Worm (Caenorhabditis elegans) whole organism, L4 larva: Measurements from ENCODE around the gene F19B10.1.
A peak's percentile ranks its signal among the peaks of the same experiment; 100 is the strongest.

ENCODE experiments used
- F10B5.3 ChIP-seq: sonication (generic microtip); optimal IDR thresholded peaks from 2 replicates; lab custom pipeline; 2016; ENCODE audit warnings: mild to moderate bottlenecking, missing genetic modification characterization, missing compliant biosample characterization
- F37D6.2 ChIP-seq: sonication (generic microtip); optimal IDR thresholded peaks from 2 replicates; lab custom pipeline; 2016; ENCODE audit warnings: mild to moderate bottlenecking, missing genetic modification characterization, missing compliant biosample characterization
- F49E8.2 ChIP-seq: sonication (generic microtip); optimal IDR thresholded peaks from 2 replicates; lab custom pipeline; 2016; ENCODE audit warnings: missing compliant biosample characterization, mild to moderate bottlenecking, missing genetic modification characterization, borderline replicate concordance
- T20F7.1 ChIP-seq: fragments of 200-800 bp; sonication (Bioruptor generic); optimal IDR thresholded peaks from 2 replicates; lab custom pipeline; 2018; ENCODE audit warnings: mild to moderate bottlenecking, missing genetic modification characterization, missing compliant biosample characterization
- Y105C5A.15 ChIP-seq: fragments of 200-800 bp; sonication (Bioruptor generic); IDR thresholded peaks from 2 replicates; pipeline ENCODE4 v1.3.6; 2022; ENCODE audit warnings: missing genetic modification characterization, missing compliant biosample characterization
- Y48G9A.11 ChIP-seq: fragments of 200-800 bp; sonication (Bioruptor generic); IDR thresholded peaks from 2 replicates; pipeline ENCODE4 v1.3.6; 2022; ENCODE audit warnings: missing genetic modification reagents, missing genetic modification characterization, missing compliant biosample characterization
- Y5F2A.4 ChIP-seq: fragments of 200-800 bp; sonication (Bioruptor generic); optimal IDR thresholded peaks from 2 replicates; lab custom pipeline; 2018; ENCODE audit warnings: mild to moderate bottlenecking, missing genetic modification characterization, missing compliant biosample characterization
- ZK337.2 ChIP-seq: fragments of 200-800 bp; sonication (Bioruptor generic); IDR thresholded peaks from 2 replicates; pipeline ENCODE4 v1.3.6; 2022; ENCODE audit warnings: missing genetic modification reagents, missing genetic modification characterization, missing compliant biosample characterization
- ceh-32 ChIP-seq: sonication (generic microtip); optimal IDR thresholded peaks from 2 replicates; lab custom pipeline; 2016; ENCODE audit warnings: mild to moderate bottlenecking, missing genetic modification characterization, missing compliant biosample characterization; ENCODE audit not compliant: poor library complexity
- ces-1 ChIP-seq: fragments of 150-350 bp; sonication (generic microtip); optimal IDR thresholded peaks from 4 replicates; lab custom pipeline; 2014; ENCODE audit warnings: missing biosample characterization, missing genetic modification reagents, missing genetic modification characterization
- ctbp-1 ChIP-seq: fragments of 200-800 bp; sonication (Bioruptor generic); IDR thresholded peaks from 2 replicates; pipeline ENCODE4 v1.3.6; 2022; ENCODE audit warnings: missing genetic modification reagents, missing genetic modification characterization, missing compliant biosample characterization
- daf-19 ChIP-seq: fragments of 200-800 bp; sonication (Bioruptor generic); conservative IDR thresholded peaks from 2 replicates; pipeline ENCODE4 v1.3.6; 2022; ENCODE audit warnings: missing genetic modification characterization, missing compliant biosample characterization
- daf-8 ChIP-seq: fragments of 200-800 bp; sonication (Bioruptor generic); IDR thresholded peaks from 2 replicates; pipeline ENCODE4 v1.3.6; 2022; ENCODE audit warnings: missing genetic modification characterization, missing compliant biosample characterization
- dmd-6 ChIP-seq: fragments of 200-800 bp; sonication (Bioruptor generic); IDR thresholded peaks from 2 replicates; pipeline ENCODE4 v1.3.6; 2022; ENCODE audit warnings: missing genetic modification reagents, missing genetic modification characterization, missing compliant biosample characterization
- dmd-9 ChIP-seq: fragments of 200-800 bp; sonication (Bioruptor generic); IDR thresholded peaks from 2 replicates; pipeline ENCODE4 v1.3.6; 2022; ENCODE audit warnings: missing genetic modification reagents, missing genetic modification characterization, missing compliant biosample characterization
- gei-8 ChIP-seq: fragments of 200-800 bp; sonication (Bioruptor generic); optimal IDR thresholded peaks from 2 replicates; lab custom pipeline; 2018; ENCODE audit warnings: mild to moderate bottlenecking, missing genetic modification characterization, missing compliant biosample characterization
- hlh-11 ChIP-seq: fragments of 200-800 bp; sonication (Bioruptor generic); optimal IDR thresholded peaks from 2 replicates; lab custom pipeline; 2018; ENCODE audit warnings: mild to moderate bottlenecking, missing genetic modification characterization, missing compliant biosample characterization
- hlh-30 ChIP-seq: sonication (generic microtip); optimal IDR thresholded peaks from 2 replicates; lab custom pipeline; 2017; ENCODE audit warnings: antibody characterized with exemption, mild to moderate bottlenecking, missing genetic modification characterization, missing compliant biosample characterization; ENCODE audit not compliant: insufficient read depth
- jun-1 ChIP-seq: fragments of 150-350 bp; optimal IDR thresholded peaks from 2 replicates; lab custom pipeline; 2014; ENCODE audit warnings: missing biosample characterization, missing genetic modification reagents, missing genetic modification characterization
- lin-15B ChIP-seq: fragments of 150-350 bp; sonication (generic microtip); optimal IDR thresholded peaks from 3 replicates; lab custom pipeline; 2014; ENCODE audit warnings: missing biosample characterization, missing genetic modification characterization
- lin-29 ChIP-seq: fragments of 200-800 bp; sonication (Bioruptor generic); IDR thresholded peaks from 2 replicates; pipeline ENCODE4 v1.3.6; 2022; ENCODE audit warnings: missing genetic modification reagents, missing genetic modification characterization, missing compliant biosample characterization
- lin-38 ChIP-seq: fragments of 200-800 bp; sonication (Bioruptor generic); IDR thresholded peaks from 2 replicates; pipeline ENCODE4 v1.3.6; 2022; ENCODE audit warnings: missing genetic modification reagents, missing genetic modification characterization, missing compliant biosample characterization
- madf-5 ChIP-seq, 2 experiments: fragments of 200-800 bp; sonication (Bioruptor generic); IDR thresholded peaks; 2 replicates each; pipeline ENCODE4 v1.3.6; 2022; ENCODE audit warnings: missing compliant biosample characterization in 2 of 2, missing genetic modification characterization in 2 of 2
- mes-2 ChIP-seq: sonication (generic microtip); optimal IDR thresholded peaks from 2 replicates; lab custom pipeline; 2016; ENCODE audit warnings: missing genotype, mild to moderate bottlenecking, missing genetic modification characterization, missing compliant biosample characterization; ENCODE audit not compliant: poor library complexity, severe bottlenecking
- mxl-3 ChIP-seq: fragments of 200-800 bp; sonication (Bioruptor generic); optimal IDR thresholded peaks from 2 replicates; lab custom pipeline; 2018; ENCODE audit warnings: mild to moderate bottlenecking, missing genetic modification characterization, missing compliant biosample characterization
- nhr-11 ChIP-seq: fragments of 150-350 bp; optimal IDR thresholded peaks from 2 replicates; lab custom pipeline; 2014; ENCODE audit warnings: missing biosample characterization, missing genetic modification characterization
- nhr-111 ChIP-seq: fragments of 200-800 bp; sonication (Bioruptor generic); optimal IDR thresholded peaks from 2 replicates; lab custom pipeline; 2018; ENCODE audit warnings: mild to moderate bottlenecking, missing genetic modification characterization, missing compliant biosample characterization
- nhr-25 ChIP-seq: sonication (generic microtip); optimal IDR thresholded peaks from 2 replicates; lab custom pipeline; 2017; ENCODE audit warnings: missing genetic modification characterization, mild to moderate bottlenecking, missing compliant biosample characterization, antibody characterized with exemption, moderate library complexity, borderline replicate concordance; ENCODE audit not compliant: insufficient read depth
- nhr-28 ChIP-seq: fragments of 150-350 bp; optimal IDR thresholded peaks from 2 replicates; lab custom pipeline; 2014; ENCODE audit warnings: missing biosample characterization, missing genetic modification characterization
- nhr-41 ChIP-seq: fragments of 200-800 bp; sonication (Bioruptor generic); IDR thresholded peaks from 2 replicates; pipeline ENCODE4 v1.3.6; 2022; ENCODE audit warnings: missing genetic modification reagents, missing genetic modification characterization, missing compliant biosample characterization
- nhr-42 ChIP-seq: fragments of 200-800 bp; sonication (Bioruptor generic); IDR thresholded peaks from 2 replicates; pipeline ENCODE4 v1.3.6; 2022; ENCODE audit warnings: missing genetic modification characterization, missing compliant biosample characterization
- nhr-48 ChIP-seq: sonication (generic microtip); optimal IDR thresholded peaks from 2 replicates; lab custom pipeline; 2016; ENCODE audit warnings: mild to moderate bottlenecking, missing genetic modification characterization, missing compliant biosample characterization
- nhr-6 ChIP-seq: fragments of 150-350 bp; optimal IDR thresholded peaks from 2 replicates; lab custom pipeline; 2014; ENCODE audit warnings: missing biosample characterization, missing genetic modification characterization
- nhr-76 ChIP-seq: fragments of 150-350 bp; optimal IDR thresholded peaks from 2 replicates; lab custom pipeline; 2014; ENCODE audit warnings: missing biosample characterization, missing genetic modification characterization
- pha-4 ChIP-seq, 2 experiments: fragments of 150-350 bp in 1 of 2; fragments of 200-800 bp in 1 of 2; sonication (Bioruptor generic) in 1 of 2; IDR thresholded peaks in 1 of 2; optimal IDR thresholded peaks in 1 of 2; 2 replicates each; pipeline versions ENCODE4 v1.3.6 to Lab custom; 2014 to 2022; ENCODE audit warnings: missing genetic modification characterization in 2 of 2, missing genetic modification reagents in 2 of 2, missing biosample characterization in 1 of 2, missing compliant biosample characterization in 1 of 2
- sdz-12 ChIP-seq: fragments of 200-800 bp; sonication (Bioruptor generic); optimal IDR thresholded peaks from 2 replicates; lab custom pipeline; 2018; ENCODE audit warnings: mild to moderate bottlenecking, missing genetic modification characterization, missing compliant biosample characterization
- snpc-1.2 ChIP-seq: fragments of 200-800 bp; sonication (Bioruptor generic); IDR thresholded peaks from 2 replicates; pipeline ENCODE4 v1.3.6; 2022; ENCODE audit warnings: missing genetic modification reagents, missing genetic modification characterization, missing compliant biosample characterization
- snpc-4 ChIP-seq: fragments of 150-350 bp; optimal IDR thresholded peaks from 2 replicates; lab custom pipeline; 2014; ENCODE audit warnings: missing biosample characterization, missing genetic modification characterization
- spr-1 ChIP-seq: sonication (generic microtip); optimal IDR thresholded peaks from 2 replicates; lab custom pipeline; 2016; ENCODE audit warnings: mild to moderate bottlenecking, missing genetic modification characterization, missing compliant biosample characterization
- spr-3 ChIP-seq: fragments of 200-800 bp; sonication (Bioruptor generic); optimal IDR thresholded peaks from 2 replicates; lab custom pipeline; 2018; ENCODE audit warnings: mild to moderate bottlenecking, missing genetic modification characterization, missing compliant biosample characterization
- tag-97 ChIP-seq: fragments of 200-800 bp; sonication (Bioruptor generic); IDR thresholded peaks from 2 replicates; pipeline ENCODE4 v1.3.6; 2022; ENCODE audit warnings: missing genetic modification characterization, missing compliant biosample characterization
- unc-39 ChIP-seq: sonication (generic microtip); optimal IDR thresholded peaks from 2 replicates; lab custom pipeline; 2017; ENCODE audit warnings: missing biosample characterization, missing genetic modification characterization
- unc-62 ChIP-seq, 3 experiments: fragments of 150-350 bp in 1 of 3; sonication (generic microtip); optimal IDR thresholded peaks in 2 of 3; peaks in 1 of 3; 1 replicate in 1 of 3; 2 replicates in 2 of 3; lab custom pipeline; 2014 to 2017; ENCODE audit warnings: missing biosample characterization in 3 of 3, missing genetic modification characterization in 3 of 3, missing genetic modification reagents in 3 of 3, missing genotype in 1 of 3
- vab-7 ChIP-seq: fragments of 200-800 bp; sonication (Bioruptor generic); IDR thresholded peaks from 2 replicates; pipeline ENCODE4 v1.3.6; 2022; ENCODE audit warnings: missing genetic modification reagents, missing genetic modification characterization, missing compliant biosample characterization
- zfp-2 ChIP-seq: sonication (generic microtip); optimal IDR thresholded peaks from 2 replicates; lab custom pipeline; 2016; ENCODE audit warnings: mild to moderate bottlenecking, missing genetic modification characterization, missing compliant biosample characterization

The F19B10.1 gene

ce11 chrII:3655378-3655777 lies 27.6 kb upstream of the F19B10.1 start, which contains the start of gene F19B10.5:
Gene F19B10.5, plus strand, starts transcription at chrII:3655678.
- no peak for TF ChIP-seq madf-5 (GFP tag; IDR thresholded peaks at IDR 0.05; lab: Robert Waterston, UW)
- TF ChIP-seq lin-29: no peak
- no peak for TF ChIP-seq nhr-76 (tag; lab: Kevin White, UChicago)
- no peak for TF ChIP-seq spr-3 (GFP tag; lab: Kevin White, UChicago)
- TF ChIP-seq gei-8 (GFP tag; lab: Kevin White, UChicago): no peak
- no peak for TF ChIP-seq nhr-28 (tag; lab: Kevin White, UChicago)
- TF ChIP-seq nhr-25 (tag; lab: Kevin White, UChicago): no peak
- no peak for TF ChIP-seq pha-4 (GFP tag; IDR thresholded peaks at IDR 0.05; lab: Robert Waterston, UW)
- TF ChIP-seq pha-4 (tag; optimal IDR thresholded peaks at IDR 0.05; lab: Kevin White, UChicago): no peak
- no peak for TF ChIP-seq snpc-1.2 (GFP tag; lab: Robert Waterston, UW)
- TF ChIP-seq Y48G9A.11 (GFP tag; lab: Robert Waterston, UW): no peak
- no peak for TF ChIP-seq jun-1 (tag; lab: Kevin White, UChicago)
- no peak for TF ChIP-seq mxl-3 (GFP tag; lab: Kevin White, UChicago)

- TF ChIP-seq F49E8.2: no peak
- no peak for TF ChIP-seq hlh-11 (tag; lab: Kevin White, UChicago)
- no peak for TF ChIP-seq sdz-12 (GFP tag; lab: Kevin White, UChicago)
- TF ChIP-seq ces-1 (GFP tag; lab: Kevin White, UChicago): no peak
- TF ChIP-seq F10B5.3 (tag; lab: Kevin White, UChicago): no peak
- no peak for TF ChIP-seq daf-8 (GFP tag; lab: Robert Waterston, UW)
- TF ChIP-seq T20F7.1: no peak
- no peak for TF ChIP-seq ctbp-1 (GFP tag; lab: Robert Waterston, UW)
- TF ChIP-seq snpc-4 (tag; lab: Kevin White, UChicago): no peak
- TF ChIP-seq lin-15B (tag; lab: Kevin White, UChicago): no peak
- no peak for TF ChIP-seq hlh-30 (tag; lab: Kevin White, UChicago)
- no peak for TF ChIP-seq tag-97 (GFP tag; lab: Robert Waterston, UW)
- no peak for TF ChIP-seq zfp-2 (tag; lab: Kevin White, UChicago)
- no peak for TF ChIP-seq unc-39 (tag; lab: Kevin White, UChicago)
- TF ChIP-seq spr-1 (tag; lab: Kevin White, UChicago): no peak
- no peak for TF ChIP-seq pha-4 (GFP tag; IDR thresholded peaks at IDR 0.05; lab: Robert Waterston, UW)
- TF ChIP-seq pha-4 (tag; optimal IDR thresholded peaks at IDR 0.05; lab: Kevin White, UChicago): no peak
- TF ChIP-seq unc-62 (GFP tag; optimal IDR thresholded peaks at IDR 0.05 in 1 of 2; lab: Kevin White, UChicago): no peak
- no peak for TF ChIP-seq unc-62 (tag; optimal IDR thresholded peaks at IDR 0.05; lab: Kevin White, UChicago)
- TF ChIP-seq, all 104 proteins: peak for 0
These were observed 23.2 kb upstream of the F19B10.1 start, which contains the start of gene F19B10.4 for ce11 chrII:3659776-3660175. Gene F19B10.4, plus strand, starts transcription at chrII:3660076.

ce11 chrII:3661932-3662331 lies 21.1 kb upstream of the F19B10.1 start, which contains the start of gene F19B10.13:
Gene F19B10.13, plus strand, starts transcription at chrII:3662274.
- TF ChIP-seq ctbp-1 (GFP tag; lab: Robert Waterston, UW): no peak
- no peak for TF ChIP-seq nhr-41
- no peak for TF ChIP-seq madf-5 (GFP tag; IDR thresholded peaks at IDR 0.05; lab: Robert Waterston, UW)
- TF ChIP-seq nhr-48 (tag; lab: Kevin White, UChicago): no peak
- no peak for TF ChIP-seq pha-4 (GFP tag; IDR thresholded peaks at IDR 0.05; lab: Robert Waterston, UW)
- no peak for TF ChIP-seq pha-4 (tag; optimal IDR thresholded peaks at IDR 0.05; lab: Kevin White, UChicago)
- TF ChIP-seq Y105C5A.15 (GFP tag; lab: Robert Waterston, UW): no peak
- TF ChIP-seq Y5F2A.4 (GFP tag; lab: Kevin White, UChicago): no peak
- TF ChIP-seq dmd-6 (GFP tag; lab: Robert Waterston, UW): peak; percentile 58
- no peak for TF ChIP-seq ZK337.2 (GFP tag; lab: Robert Waterston, UW)
- TF ChIP-seq F37D6.2 (tag; lab: Kevin White, UChicago): no peak
- TF ChIP-seq mxl-3 (GFP tag; lab: Kevin White, UChicago): peak; percentile 16
- no peak for TF ChIP-seq nhr-111 (GFP tag; lab: Kevin White, UChicago)
- peak; percentile 39 for TF ChIP-seq mes-2 (tag; lab: Kevin White, UChicago)
- TF ChIP-seq dmd-9 (GFP tag; lab: Robert Waterston, UW): no peak
- no peak for TF ChIP-seq nhr-11 (tag; lab: Kevin White, UChicago)
- TF ChIP-seq lin-38 (GFP tag; lab: Robert Waterston, UW): no peak
- peak; percentile 51 for TF ChIP-seq hlh-11 (tag; lab: Kevin White, UChicago)
- TF ChIP-seq nhr-42 (GFP tag; lab: Robert Waterston, UW): no peak
- no peak for TF ChIP-seq vab-7 (GFP tag; lab: Robert Waterston, UW)
- no peak for TF ChIP-seq ceh-32 (tag; lab: Kevin White, UChicago)
- peak; percentile 14 for TF ChIP-seq nhr-6 (tag; lab: Kevin White, UChicago)
- TF ChIP-seq daf-19 (GFP tag; lab: Robert Waterston, UW): no peak
- peak; percentile 36 for TF ChIP-seq nhr-28 (tag; lab: Kevin White, UChicago)
- no peak for TF ChIP-seq daf-8 (GFP tag; lab: Robert Waterston, UW)
